Worm (Caenorhabditis elegans) whole organism, L3 larva: ENCODE results near the gene xnd-1.

Experiments used
- ZK546.5 ChIP-seq: sonication (generic microtip); optimal IDR thresholded peaks from 2 replicates; lab custom pipeline; 2017; ENCODE audit warnings: missing biosample characterization, missing genetic modification characterization
- aly-2 ChIP-seq: fragments of 150-350 bp; optimal IDR thresholded peaks from 2 replicates; lab custom pipeline; 2014; ENCODE audit warnings: missing biosample characterization, missing genetic modification characterization
- ama-1 ChIP-seq: fragments of 150-350 bp; optimal IDR thresholded peaks from 2 replicates; lab custom pipeline; 2018
- ceh-16 ChIP-seq: sonication (generic microtip); optimal IDR thresholded peaks from 2 replicates; lab custom pipeline; 2017; ENCODE audit warnings: missing biosample characterization, missing genetic modification characterization
- ceh-9 ChIP-seq: sonication (generic microtip); optimal IDR thresholded peaks from 2 replicates; lab custom pipeline; 2018; ENCODE audit warnings: missing biosample characterization, missing genetic modification characterization
- egl-5 ChIP-seq: fragments of 150-350 bp; optimal IDR thresholded peaks from 2 replicates; lab custom pipeline; 2017; ENCODE audit warnings: missing biosample characterization, missing genetic modification reagents, missing genetic modification characterization, inconsistent platforms
- fkh-10 ChIP-seq: sonication (generic microtip); optimal IDR thresholded peaks from 2 replicates; lab custom pipeline; 2017; ENCODE audit warnings: missing biosample characterization, missing genetic modification reagents, missing genetic modification characterization
- hmg-11 ChIP-seq: sonication (generic microtip); optimal IDR thresholded peaks from 2 replicates; lab custom pipeline; 2016; ENCODE audit warnings: missing genetic modification characterization, missing compliant biosample characterization
- jun-1 ChIP-seq: fragments of 150-350 bp; optimal IDR thresholded peaks from 2 replicates; lab custom pipeline; 2014; ENCODE audit warnings: missing biosample characterization, missing genetic modification reagents, missing genetic modification characterization
- mml-1 ChIP-seq: fragments of 150-350 bp; sonication (generic microtip); optimal IDR thresholded peaks from 3 replicates; lab custom pipeline; 2014; ENCODE audit warnings: missing biosample characterization, missing genetic modification characterization
- nhr-11 ChIP-seq: fragments of 150-350 bp; optimal IDR thresholded peaks from 2 replicates; lab custom pipeline; 2014; ENCODE audit warnings: missing biosample characterization, missing genetic modification characterization
- nhr-28 ChIP-seq: fragments of 150-350 bp; optimal IDR thresholded peaks from 2 replicates; lab custom pipeline; 2014; ENCODE audit warnings: missing biosample characterization, missing genetic modification characterization
- nhr-77 ChIP-seq: fragments of 150-350 bp; optimal IDR thresholded peaks from 2 replicates; lab custom pipeline; 2014; ENCODE audit warnings: missing biosample characterization, missing genetic modification characterization
- pha-4 ChIP-seq: fragments of 150-350 bp; optimal IDR thresholded peaks from 2 replicates; lab custom pipeline; 2014; ENCODE audit warnings: missing biosample characterization, missing genetic modification reagents, missing genetic modification characterization
- skn-1 ChIP-seq: fragments of 150-350 bp; optimal IDR thresholded peaks from 2 replicates; lab custom pipeline; 2014; ENCODE audit warnings: missing biosample characterization, missing genetic modification characterization
- tbx-2 ChIP-seq: sonication (generic microtip); optimal IDR thresholded peaks from 2 replicates; lab custom pipeline; 2016; ENCODE audit warnings: mild to moderate bottlenecking, missing genetic modification characterization, missing compliant biosample characterization
- ztf-11 ChIP-seq: fragments of 150-350 bp; optimal IDR thresholded peaks from 2 replicates; lab custom pipeline; 2014; ENCODE audit warnings: missing biosample characterization, missing genetic modification characterization

Gene xnd-1

ce11 chrIII:5656941-5657340, 52.7 kb downstream of the xnd-1 start, which contains the start of gene sdz-21:
Gene sdz-21, minus strand, starts transcription at chrIII:5657041.
- TF ChIP-seq nhr-28 = no peak
- no peak for TF ChIP-seq pha-4 (tag; lab: Kevin White, UChicago)
- no peak for TF ChIP-seq tbx-2 (tag; lab: Kevin White, UChicago)
- TF ChIP-seq ztf-11 (tag; lab: Kevin White, UChicago) = no peak
- no peak for TF ChIP-seq hmg-11
- TF ChIP-seq nhr-77 (tag; lab: Kevin White, UChicago) = no peak
- TF ChIP-seq ceh-9 (tag; lab: Kevin White, UChicago) = no peak
- no peak for TF ChIP-seq skn-1 (tag; lab: Kevin White, UChicago)
- TF ChIP-seq ceh-16 = no peak
- TF ChIP-seq mml-1 (tag; lab: Kevin White, UChicago) = no peak
- TF ChIP-seq ZK546.5 (tag; lab: Kevin White, UChicago) = no peak
- TF ChIP-seq egl-5 (tag; lab: Kevin White, UChicago) = no peak
- no peak for TF ChIP-seq ama-1
- TF ChIP-seq aly-2 (tag; lab: Kevin White, UChicago) = no peak
- no peak for TF ChIP-seq fkh-10 (GFP tag; lab: Kevin White, UChicago)
- no peak for TF ChIP-seq nhr-11
- TF ChIP-seq jun-1 = no peak
